Fruit fly (Drosophila melanogaster): Measurements from ENCODE around the gene CG7634.

CG7634 gene

dm6 chr3L:21565126-21565525, at the start of gene CG7634:
Gene CG7634 (plus strand): TSS chr3L:21565426.
- TF ChIP-seq EcR (GFP tag; optimal IDR thresholded peaks at IDR 0.05): no peak
- TF ChIP-seq CG8478 (optimal IDR thresholded peaks at IDR 0.05): no peak
- TF ChIP-seq Dll (optimal IDR thresholded peaks at IDR 0.05): no peak
- TF ChIP-seq usp (GFP tag; optimal IDR thresholded peaks at IDR 0.05): no peak
- TF ChIP-seq psq (optimal IDR thresholded peaks at IDR 0.05): no peak
- TF ChIP-seq pan (optimal IDR thresholded peaks at IDR 0.05): no peak

dm6 chr3L:21515823-21516715, 49.2 kb upstream of the CG7634 start, which contains the start of the genes SAK and Cdk12:
Gene SAK (minus strand): TSS chr3L:21515887.
Gene Cdk12 (plus strand): TSS chr3L:21516306.
- TF ChIP-seq pan (optimal IDR thresholded peaks at IDR 0.05): no peak
- no peak for TF ChIP-seq Dll (optimal IDR thresholded peaks at IDR 0.05)
- no peak for TF ChIP-seq EcR (GFP tag; optimal IDR thresholded peaks at IDR 0.05)
- no peak for TF ChIP-seq usp (GFP tag; optimal IDR thresholded peaks at IDR 0.05)
- no peak for TF ChIP-seq psq (optimal IDR thresholded peaks at IDR 0.05)
- no peak for TF ChIP-seq CG8478 (optimal IDR thresholded peaks at IDR 0.05)

- TF ChIP-seq Dll (optimal IDR thresholded peaks at IDR 0.05) (no peak), CG8478 (optimal IDR thresholded peaks at IDR 0.05) (no peak), pan (optimal IDR thresholded peaks at IDR 0.05) (no peak), psq (optimal IDR thresholded peaks at IDR 0.05) (no peak), usp (GFP tag; optimal IDR thresholded peaks at IDR 0.05) (no peak), EcR (GFP tag; optimal IDR thresholded peaks at IDR 0.05) (no peak)
Observed at dm6 chr3L:21516716-21517266, 48.4 kb upstream of the CG7634 start.

- no peak for TF ChIP-seq psq (optimal IDR thresholded peaks at IDR 0.05)
- no peak for TF ChIP-seq pan (optimal IDR thresholded peaks at IDR 0.05)
- TF ChIP-seq EcR (GFP tag; optimal IDR thresholded peaks at IDR 0.05): no peak
- no peak for TF ChIP-seq usp (GFP tag; optimal IDR thresholded peaks at IDR 0.05)
- no peak for TF ChIP-seq Dll (optimal IDR thresholded peaks at IDR 0.05)
- no peak for TF ChIP-seq CG8478 (optimal IDR thresholded peaks at IDR 0.05)
Observed at dm6 chr3L:21518345-21518744, 46.9 kb upstream of the CG7634 start.

dm6 chr3L:21523059-21523836, 42.0 kb upstream of the CG7634 start, which contains the start of gene CG7611:
Gene CG7611 (plus strand): TSS chr3L:21523186.
- no peak for TF ChIP-seq CG8478 (optimal IDR thresholded peaks at IDR 0.05)
- no peak for TF ChIP-seq Dll (optimal IDR thresholded peaks at IDR 0.05)
- no peak for TF ChIP-seq usp (GFP tag; optimal IDR thresholded peaks at IDR 0.05)
- no peak for TF ChIP-seq pan (optimal IDR thresholded peaks at IDR 0.05)
- no peak for TF ChIP-seq psq (optimal IDR thresholded peaks at IDR 0.05)
- TF ChIP-seq EcR (GFP tag; optimal IDR thresholded peaks at IDR 0.05): no peak

dm6 chr3L:21524071-21524889, 40.9 kb upstream of the CG7634 start:
- TF ChIP-seq psq (optimal IDR thresholded peaks at IDR 0.05) (no peak), EcR (GFP tag; optimal IDR thresholded peaks at IDR 0.05) (no peak), usp (GFP tag; optimal IDR thresholded peaks at IDR 0.05) (no peak), CG8478 (optimal IDR thresholded peaks at IDR 0.05) (no peak), Dll (optimal IDR thresholded peaks at IDR 0.05) (no peak), pan (optimal IDR thresholded peaks at IDR 0.05) (no peak)

dm6 chr3L:21529108-21529507, 36.1 kb upstream of the CG7634 start, which contains the start of gene Arv1:
Gene Arv1 (minus strand): TSS chr3L:21529333.
- TF ChIP-seq CG8478 (optimal IDR thresholded peaks at IDR 0.05) (no peak), Dll (optimal IDR thresholded peaks at IDR 0.05) (no peak), EcR (GFP tag; optimal IDR thresholded peaks at IDR 0.05) (no peak), pan (optimal IDR thresholded peaks at IDR 0.05) (no peak)

dm6 chr3L:21533270-21533948, 31.8 kb upstream of the CG7634 start, which contains the start of gene Mkrn1:
Gene Mkrn1 (minus strand): TSS chr3L:21533713.
- TF ChIP-seq usp (GFP tag; optimal IDR thresholded peaks at IDR 0.05): no peak
- no peak for TF ChIP-seq CG8478 (optimal IDR thresholded peaks at IDR 0.05)
- no peak for TF ChIP-seq psq (optimal IDR thresholded peaks at IDR 0.05)
- TF ChIP-seq EcR (GFP tag; optimal IDR thresholded peaks at IDR 0.05): no peak
- no peak for TF ChIP-seq pan (optimal IDR thresholded peaks at IDR 0.05)
- TF ChIP-seq Dll (optimal IDR thresholded peaks at IDR 0.05): no peak

dm6 chr3L:21534360-21534759, 30.9 kb upstream of the CG7634 start, which contains the start of gene ppk5:
Gene ppk5 (plus strand): TSS chr3L:21534660.
- TF ChIP-seq Dll (optimal IDR thresholded peaks at IDR 0.05) (no peak), CG8478 (optimal IDR thresholded peaks at IDR 0.05) (no peak), EcR (GFP tag; optimal IDR thresholded peaks at IDR 0.05) (no peak), usp (GFP tag; optimal IDR thresholded peaks at IDR 0.05) (no peak), psq (optimal IDR thresholded peaks at IDR 0.05) (no peak), pan (optimal IDR thresholded peaks at IDR 0.05) (no peak)

dm6 chr3L:21536857-21537256, 28.4 kb upstream of the CG7634 start, which contains the start of gene Rpn10:
Gene Rpn10 (plus strand): TSS chr3L:21537000.
- TF ChIP-seq EcR (GFP tag; optimal IDR thresholded peaks at IDR 0.05): no peak
- no peak for TF ChIP-seq CG8478 (optimal IDR thresholded peaks at IDR 0.05)
- TF ChIP-seq usp (GFP tag; optimal IDR thresholded peaks at IDR 0.05): no peak

Data from whole organism.